Fruit fly (Drosophila melanogaster) whole organism, embryonic: Measurements from ENCODE around the gene Atat.

ENCODE experiments used
- CG32772 ChIP-seq: fragments of 200-800 bp; sonication (Bioruptor generic); IDR thresholded peaks from 2 replicates; pipeline ENCODE4 v1.3.6; 2022; ENCODE audit warnings: missing biosample characterization, missing genetic modification characterization
- Dll ChIP-seq: fragments of 200-800 bp; sonication (Bioruptor generic); IDR thresholded peaks from 4 replicates; pipeline ENCODE4 v1.3.6; 2022; ENCODE audit warnings: missing biosample characterization, missing genetic modification characterization; ENCODE audit not compliant: partially characterized antibody
- sim ChIP-seq: fragments of 200-800 bp; sonication (Bioruptor generic); IDR thresholded peaks from 2 replicates; pipeline ENCODE4 v1.3.6; 2022; ENCODE audit warnings: missing biosample characterization, missing genetic modification characterization
- sob ChIP-seq: fragments of 200-800 bp; sonication (Bioruptor generic); IDR thresholded peaks from 2 replicates; pipeline ENCODE4 v1.3.6; 2022; ENCODE audit warnings: missing biosample characterization, missing genetic modification characterization
- vnd ChIP-seq: fragments of 200-800 bp; sonication (Bioruptor generic); IDR thresholded peaks from 3 replicates; pipeline ENCODE4 v1.3.6; 2022; ENCODE audit warnings: missing biosample characterization, missing genetic modification characterization; ENCODE audit not compliant: partially characterized antibody

DNA sequence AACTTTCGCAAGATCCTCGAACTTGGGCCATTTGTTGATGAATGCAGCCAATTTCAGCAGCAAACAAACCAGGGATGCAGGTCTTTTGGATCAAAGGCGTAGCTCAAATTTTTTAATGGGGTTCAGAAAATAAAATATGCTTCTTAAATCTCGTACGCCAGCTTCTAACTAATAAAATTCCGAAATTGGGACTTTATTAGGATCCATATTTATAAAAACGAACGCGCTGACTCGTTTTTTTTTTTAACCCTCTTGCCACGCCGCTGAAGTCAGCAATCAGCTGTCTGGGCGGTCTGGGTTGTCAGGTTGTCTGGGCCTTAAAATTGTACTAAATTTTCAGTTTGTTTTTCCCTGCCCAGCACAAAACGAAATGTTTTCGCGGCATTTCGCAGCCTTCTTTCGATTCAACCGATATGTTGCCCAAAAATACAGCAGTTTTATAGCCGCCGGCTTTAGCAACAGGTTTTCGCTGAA is 31.1 kb upstream of the Atat start, which contains the start of gene CG3437:
- TF ChIP-seq sim (GFP tag; lab: Robert Waterston, UW) (peak; percentile 99), CG32772 (GFP tag; lab: Robert Waterston, UW) (peak; percentile 100), sob (GFP tag; lab: Robert Waterston, UW) (peak; percentile 99), Dll (GFP tag; lab: Robert Waterston, UW) (peak; percentile 61; the same call in 3 of the 4 replicates), vnd (0 out of 3 replicates have a peak, but pooled peaks have one; percentile 29)
